Fruit fly (Drosophila melanogaster) whole organism, larva: ENCODE data around the gene CG15544.

Experiments
- noc ChIP-seq: fragments of 200-800 bp; sonication (Bioruptor generic); optimal IDR thresholded peaks from 3 replicates; lab custom pipeline; 2019; ENCODE audit warnings: missing biosample characterization, mild to moderate bottlenecking, missing genetic modification characterization, moderate library complexity

CG15544 gene

dm6 chr3R:30859901-30860560 lies 32.4 kb downstream of the CG15544 start:
- no peak for TF ChIP-seq noc (tag; lab: Kevin White, UChicago)

dm6 chr3R:30860561-30860928 lies 32.9 kb downstream of the CG15544 start:
- TF ChIP-seq noc (tag; lab: Kevin White, UChicago): no peak

- TF ChIP-seq noc (tag; lab: Kevin White, UChicago): no peak
These were observed 34.9 kb downstream of the CG15544 start for dm6 chr3R:30862471-30862870.

dm6 chr3R:30863971-30864370 lies 36.4 kb downstream of the CG15544 start:
- TF ChIP-seq noc (tag; lab: Kevin White, UChicago): no peak

DNA sequence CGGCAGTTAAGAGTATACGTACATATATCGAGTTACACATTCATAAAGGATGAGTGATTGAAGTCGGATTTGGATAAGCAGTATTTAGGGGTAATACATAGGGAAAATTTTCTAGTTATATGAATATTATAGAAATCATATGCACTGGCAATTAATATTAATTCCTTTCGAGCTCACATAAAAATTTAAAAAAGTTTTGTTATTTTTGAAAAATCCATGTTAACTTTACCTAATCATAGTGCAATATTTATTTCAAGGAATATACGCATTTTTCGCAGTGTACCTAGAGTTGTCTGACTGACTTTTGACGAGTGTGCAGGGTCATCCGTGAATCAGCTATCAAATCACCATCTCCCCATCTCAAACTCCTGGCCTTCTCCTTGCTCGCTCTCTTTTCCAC lies 36.8 kb downstream of the CG15544 start:
- TF ChIP-seq noc (tag; lab: Kevin White, UChicago): no peak

- TF ChIP-seq noc (tag; lab: Kevin White, UChicago): no peak
These were observed 37.7 kb downstream of the CG15544 start for dm6 chr3R:30865365-30865770.

- no peak for TF ChIP-seq noc (tag; lab: Kevin White, UChicago)
These were observed 38.3 kb downstream of the CG15544 start for dm6 chr3R:30865883-30866282.

DNA sequence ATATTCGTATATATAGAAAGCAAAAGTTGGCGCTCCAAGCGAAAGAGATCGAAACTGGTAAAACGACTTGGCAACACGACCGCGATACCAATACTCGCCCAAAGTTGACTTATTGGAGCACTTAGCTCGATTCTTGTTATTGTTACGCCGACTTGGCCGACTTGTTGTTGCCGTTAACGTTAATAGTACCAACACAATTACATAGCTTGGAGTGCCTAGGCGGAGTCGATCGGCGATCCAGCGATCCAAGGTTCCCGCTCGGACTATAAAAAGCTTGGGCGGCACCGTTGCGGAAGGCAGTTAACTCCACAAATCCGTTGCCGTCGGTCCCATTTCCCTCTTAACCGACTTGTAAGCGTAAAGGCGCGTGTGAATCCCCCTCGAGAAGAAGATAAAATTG lies 39.6 kb downstream of the CG15544 start, which contains the start of gene Cpr100A:
Gene Cpr100A (plus strand): TSS at position 290 of the 400 bp plus-strand sequence.
- TF ChIP-seq noc (tag; lab: Kevin White, UChicago): no peak

dm6 chr3R:30870317-30870878 lies 42.8 kb downstream of the CG15544 start:
- TF ChIP-seq noc (tag; lab: Kevin White, UChicago): no peak

- no peak for TF ChIP-seq noc (tag; lab: Kevin White, UChicago)
These were observed 44.9 kb downstream of the CG15544 start, which contains the start of gene CG15545 for dm6 chr3R:30872301-30873044. TSS of gene CG15545 (minus strand) at chr3R:30872351.

DNA sequence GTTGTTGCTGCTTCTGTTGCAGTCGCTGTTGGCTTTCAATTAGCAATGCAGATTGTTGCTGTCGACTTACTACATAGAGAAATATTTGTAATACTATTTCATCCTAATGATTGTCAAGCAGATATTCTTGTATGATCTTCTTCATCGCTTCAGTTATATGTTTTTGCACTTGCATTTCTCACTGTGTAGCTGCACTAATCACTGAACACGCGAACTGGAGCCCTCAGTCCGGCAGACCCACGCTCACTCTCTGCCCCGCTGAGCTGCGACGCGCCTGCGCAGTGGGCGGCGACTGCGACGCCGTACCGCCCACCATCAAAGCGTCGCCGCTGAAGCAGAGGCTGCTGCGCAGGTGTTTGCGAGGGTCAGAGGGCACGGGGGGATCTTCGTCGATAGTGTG lies 47.1 kb downstream of the CG15544 start:
- TF ChIP-seq noc (tag; lab: Kevin White, UChicago): no peak

DNA sequence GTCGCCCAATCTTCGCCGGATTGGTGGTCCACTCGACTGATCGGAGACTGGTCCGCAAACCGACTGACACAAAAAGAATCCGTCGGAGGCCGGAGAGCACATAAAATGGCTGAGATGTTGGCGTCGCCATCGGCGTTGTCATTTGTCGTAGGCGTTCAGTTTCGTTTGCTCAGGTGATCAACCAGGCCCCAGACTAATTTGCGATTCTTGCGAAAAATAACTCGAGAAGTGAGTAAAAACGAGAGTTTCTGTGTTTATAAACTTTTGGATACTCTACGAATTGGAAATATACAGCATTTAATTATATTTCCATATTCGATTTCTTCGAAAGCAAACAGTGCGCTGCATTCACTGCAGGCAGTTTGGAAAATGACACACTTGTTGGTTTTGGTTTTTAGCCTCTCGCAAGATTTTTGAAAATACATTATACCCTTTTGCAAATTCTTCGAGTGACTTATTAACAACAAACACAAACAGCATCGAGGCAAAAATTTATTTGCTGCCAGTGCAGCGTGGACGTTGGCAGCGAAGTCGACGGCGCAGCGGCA lies 48.6 kb downstream of the CG15544 start, which contains the start of gene CG15546:
Gene CG15546 (minus strand): TSS at position 51 of the 548 bp plus-strand sequence.
- no peak for TF ChIP-seq noc (tag; lab: Kevin White, UChicago)

- TF ChIP-seq noc (tag; lab: Kevin White, UChicago): no peak
These were observed 50.5 kb downstream of the CG15544 start for dm6 chr3R:30878105-30878504.

DNA sequence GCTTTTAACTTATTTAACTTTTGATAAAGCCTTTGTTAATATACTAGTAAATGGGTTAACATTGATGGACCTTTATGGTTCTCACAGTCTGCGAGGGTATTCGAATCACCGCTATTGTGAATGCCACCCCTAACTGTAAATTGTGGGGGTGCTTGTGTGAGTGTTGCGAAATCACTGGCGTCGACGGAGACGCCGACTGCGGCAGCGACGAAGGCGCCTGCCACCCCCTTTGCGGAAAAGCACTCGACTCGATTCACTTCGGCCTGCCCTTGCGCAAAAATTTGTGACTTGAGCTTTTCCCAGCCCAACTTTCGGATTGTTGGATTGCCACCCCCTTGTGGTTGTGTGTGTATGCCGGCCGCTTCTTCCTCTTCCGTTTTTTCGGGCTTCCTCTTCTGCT lies 52.4 kb downstream of the CG15544 start:
- TF ChIP-seq noc (tag; lab: Kevin White, UChicago): no peak

DNA sequence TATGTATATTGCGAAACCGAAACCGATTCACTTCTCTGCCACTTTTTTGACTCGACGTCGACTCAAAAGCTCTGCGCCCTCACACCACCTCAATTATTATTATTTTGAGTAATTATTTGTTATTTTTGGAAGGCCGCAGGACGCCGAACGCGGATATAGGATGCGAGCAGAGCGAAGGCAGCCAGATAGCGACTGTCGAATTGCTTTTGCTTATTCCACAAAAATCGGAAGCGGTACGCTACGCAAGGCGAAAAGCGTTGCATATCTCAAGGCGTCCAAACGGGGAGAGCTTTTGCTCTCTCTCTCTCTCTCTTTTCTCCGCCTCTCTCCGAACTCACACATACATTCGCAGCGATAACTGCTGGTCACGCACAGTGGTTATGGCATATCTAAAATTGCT lies 53.3 kb downstream of the CG15544 start, which contains the start of gene CG12071:
Gene CG12071 (minus strand): TSS at position 134 of the 400 bp plus-strand sequence.
- no peak for TF ChIP-seq noc (tag; lab: Kevin White, UChicago)

dm6 chr3R:30883403-30883802 lies 55.8 kb downstream of the CG15544 start, which contains the start of gene CG15547:
TSS of gene CG15547 (minus strand) at chr3R:30883503.
- TF ChIP-seq noc (tag; lab: Kevin White, UChicago): no peak
